4 worm cellular contexts compared by ENCODE assay signal in genomic region chrX:1458793-1459192, ce11.
TF ChIP-seq lines count a peak whose summit lies in the region.

TSS of gene D1005.2 (plus strand) at chrX:1459022.

TF ChIP-seq in whole organism, L1 larva, 84 proteins besides CTCF, POLR2A, EP300 and RAD21:
- TF ChIP-seq mdl-1 (tag; optimal IDR thresholded peaks at IDR 0.05; lab: Kevin White, UChicago), result peak in 1 of 2 experiments; percentile 32
- peak in 3 of 6 experiments; percentile 6 to 56 (median 37) for TF ChIP-seq elt-3 (tag; optimal IDR thresholded peaks at IDR 0.05; lab: Kevin White, UChicago)
- peak; percentile 93 for TF ChIP-seq blmp-1 (tag; optimal IDR thresholded peaks at IDR 0.05; lab: Kevin White, UChicago)
- peak; percentile 37 for TF ChIP-seq lin-14 (GFP tag; optimal IDR thresholded peaks at IDR 0.05; lab: Kevin White, UChicago)
- TF ChIP-seq mep-1 (tag; optimal IDR thresholded peaks at IDR 0.05; lab: Kevin White, UChicago), result peak; percentile 6
- TF ChIP-seq grh-1 (GFP tag; IDR thresholded peaks at IDR 0.05; lab: Robert Waterston, UW), result no peak

TF ChIP-seq in whole organism, L2 larva, 48 proteins besides CTCF, POLR2A, EP300 and RAD21:
- TF ChIP-seq fos-1 (tag; optimal IDR thresholded peaks at IDR 0.05; lab: Kevin White, UChicago) (no peak), sma-3 (GFP tag; optimal IDR thresholded peaks at IDR 0.05; lab: Kevin White, UChicago) (peak; percentile 24), unc-62 (GFP tag; optimal IDR thresholded peaks at IDR 0.05; lab: Kevin White, UChicago) (no peak), mdl-1 (tag; optimal IDR thresholded peaks at IDR 0.05; lab: Kevin White, UChicago) (peak in 1 of 2 experiments; percentile 5), blmp-1 (tag; optimal IDR thresholded peaks at IDR 0.05; lab: Kevin White, UChicago; ENCODE audit: insufficient read depth) (peak; percentile 63), sma-9 (GFP tag; optimal IDR thresholded peaks at IDR 0.05; lab: Kevin White, UChicago) (peak; percentile 69), sma-9 (tag; optimal IDR thresholded peaks at IDR 0.05; lab: Kevin White, UChicago) (no peak), nhr-6 (tag; optimal IDR thresholded peaks at IDR 0.05; lab: Kevin White, UChicago) (no peak), nhr-25 (tag; optimal IDR thresholded peaks at IDR 0.05; lab: Kevin White, UChicago) (peak; percentile 20)

TF ChIP-seq in whole organism, L3 larva, 47 proteins besides CTCF, POLR2A, EP300 and RAD21:
- no peak for TF ChIP-seq fkh-2 (tag; optimal IDR thresholded peaks at IDR 0.05; lab: Kevin White, UChicago)
- peak; percentile 41 for TF ChIP-seq nhr-25 (tag; optimal IDR thresholded peaks at IDR 0.05; lab: Kevin White, UChicago)
- no peak for TF ChIP-seq mdl-1 (tag; optimal IDR thresholded peaks at IDR 0.05; lab: Kevin White, UChicago)
- no peak for TF ChIP-seq nfya-1 (tag; optimal IDR thresholded peaks at IDR 0.05; lab: Kevin White, UChicago; ENCODE audit: insufficient read depth)
- TF ChIP-seq nhr-23 (tag; optimal IDR thresholded peaks at IDR 0.05; lab: Kevin White, UChicago), result peak; percentile 63
- TF ChIP-seq unc-62 (GFP tag; optimal IDR thresholded peaks at IDR 0.05; lab: Kevin White, UChicago), result no peak
- TF ChIP-seq ceh-82 (tag; optimal IDR thresholded peaks at IDR 0.05; lab: Kevin White, UChicago), result no peak

TF ChIP-seq in whole organism, L4 larva, 104 proteins besides CTCF, POLR2A, EP300 and RAD21:
- TF ChIP-seq dpl-1 (GFP tag; optimal IDR thresholded peaks at IDR 0.05; lab: Kevin White, UChicago) (no peak), mxl-3 (GFP tag; optimal IDR thresholded peaks at IDR 0.05; lab: Kevin White, UChicago) (peak; percentile 35), tra-1 (GFP tag; IDR thresholded peaks at IDR 0.05; lab: Robert Waterston, UW) (no peak), mdl-1 (tag; optimal IDR thresholded peaks at IDR 0.05; lab: Kevin White, UChicago) (peak in 1 of 2 experiments; percentile 64), nhr-28 (tag; optimal IDR thresholded peaks at IDR 0.05; lab: Kevin White, UChicago) (peak; percentile 40)

Comparison
In these comparisons a context has a peak if more than half of its experiments do, and no peak if none do; other contexts are left out.
1. Of the 29 proteins assayed by ChIP-seq in both whole organism, L4 larva and whole organism, L1 larva: peak only in whole organism, L4 larva: nhr-28; only in whole organism, L1 larva: mep-1; in both: none; in neither: 26; mixed calls (peak in some experiments, not most) for 1.